Fruit fly (Drosophila melanogaster) whole organism, embryonic: ENCODE measurements around the gene CG5986.

Experiments used
- BtbVII ChIP-seq: fragments of 200-800 bp; sonication (Bioruptor generic); optimal IDR thresholded peaks from 3 replicates; lab custom pipeline; 2017; ENCODE audit warnings: missing biosample characterization, mild to moderate bottlenecking, missing genetic modification characterization
- CG11723 ChIP-seq: fragments of 200-800 bp; sonication (Bioruptor generic); optimal IDR thresholded peaks from 2 replicates; lab custom pipeline; 2017; ENCODE audit warnings: missing biosample characterization, mild to moderate bottlenecking, missing genetic modification characterization
- CG13296 ChIP-seq: fragments of 200-800 bp; sonication (Bioruptor generic); optimal IDR thresholded peaks from 3 replicates; lab custom pipeline; 2018; ENCODE audit warnings: missing biosample characterization, mild to moderate bottlenecking, missing genetic modification characterization
- CG13624 ChIP-seq: fragments of 200-800 bp; sonication (Bioruptor generic); optimal IDR thresholded peaks from 2 replicates; lab custom pipeline; 2016; ENCODE audit warnings: missing biosample characterization, missing genetic modification characterization
- CG13894 ChIP-seq: fragments of 200-800 bp; sonication (Bioruptor generic); optimal IDR thresholded peaks from 3 replicates; lab custom pipeline; 2018; ENCODE audit warnings: missing biosample characterization, mild to moderate bottlenecking, missing genetic modification characterization, moderate library complexity
- CG14441 ChIP-seq: fragments of 200-800 bp; sonication (Bioruptor generic); IDR thresholded peaks from 2 replicates; pipeline ENCODE4 v1.3.6; 2022; ENCODE audit warnings: missing biosample characterization, missing genetic modification characterization
- CG14710 ChIP-seq: fragments of 200-800 bp; sonication (Bioruptor generic); optimal IDR thresholded peaks from 3 replicates; lab custom pipeline; 2019; ENCODE audit warnings: missing biosample characterization, mild to moderate bottlenecking, missing genetic modification characterization, moderate library complexity
- CG1603 ChIP-seq: fragments of 200-800 bp; sonication (Bioruptor generic); optimal IDR thresholded peaks from 2 replicates; lab custom pipeline; 2019; ENCODE audit warnings: missing biosample characterization, mild to moderate bottlenecking, missing genetic modification characterization, moderate library complexity
- CG17361 ChIP-seq: fragments of 200-800 bp; sonication (Bioruptor generic); IDR thresholded peaks from 3 replicates; pipeline ENCODE4 v1.3.6; 2022; ENCODE audit warnings: missing biosample characterization, missing genetic modification characterization
- CG17829 ChIP-seq: fragments of 200-800 bp; optimal IDR thresholded peaks from 2 replicates; lab custom pipeline; 2019; ENCODE audit warnings: missing biosample characterization, mild to moderate bottlenecking, missing genetic modification characterization, moderate library complexity
- CG18011 ChIP-seq: fragments of 200-800 bp; sonication (Bioruptor generic); optimal IDR thresholded peaks from 2 replicates; lab custom pipeline; 2017; ENCODE audit warnings: missing biosample characterization, missing genetic modification characterization, mild to moderate bottlenecking, moderate library complexity, missing genotype
- CG18619 ChIP-seq: fragments of 200-800 bp; sonication (Bioruptor generic); optimal IDR thresholded peaks from 3 replicates; lab custom pipeline; 2017; ENCODE audit warnings: missing biosample characterization, mild to moderate bottlenecking, missing genetic modification characterization
- CG2678 ChIP-seq: fragments of 200-800 bp; sonication (Bioruptor generic); optimal IDR thresholded peaks from 3 replicates; lab custom pipeline; 2019; ENCODE audit warnings: missing biosample characterization, mild to moderate bottlenecking, missing genetic modification characterization, moderate library complexity
- CG30403 ChIP-seq: fragments of 200-800 bp; sonication (Bioruptor generic); optimal IDR thresholded peaks from 3 replicates; lab custom pipeline; 2016; ENCODE audit warnings: missing biosample characterization, missing genetic modification characterization
- CG31224 ChIP-seq: fragments of 200-800 bp; sonication (Bioruptor generic); IDR thresholded peaks from 2 replicates; pipeline ENCODE4 v1.3.6; 2022; ENCODE audit warnings: missing biosample characterization, missing genetic modification characterization
- CG3163 ChIP-seq: fragments of 200-800 bp; sonication (Bioruptor generic); optimal IDR thresholded peaks from 3 replicates; lab custom pipeline; 2016; ENCODE audit warnings: missing biosample characterization, missing genetic modification characterization
- CG4707 ChIP-seq: fragments of 200-800 bp; sonication (Bioruptor generic); optimal IDR thresholded peaks from 2 replicates; lab custom pipeline; 2018; ENCODE audit warnings: missing biosample characterization, mild to moderate bottlenecking, missing genetic modification characterization, moderate library complexity
- CG5953 ChIP-seq: fragments of 200-800 bp; sonication (Bioruptor generic); IDR thresholded peaks from 2 replicates; pipeline ENCODE4 v1.3.6; 2022; ENCODE audit warnings: missing biosample characterization, missing genetic modification characterization
- CG8388 ChIP-seq: fragments of 200-800 bp; sonication (Bioruptor generic); optimal IDR thresholded peaks from 2 replicates; lab custom pipeline; 2019; ENCODE audit warnings: missing biosample characterization, mild to moderate bottlenecking, missing genetic modification characterization, moderate library complexity
- CG9215 ChIP-seq: fragments of 200-800 bp; sonication (Bioruptor generic); IDR thresholded peaks from 2 replicates; pipeline ENCODE4 v1.3.6; 2022; ENCODE audit warnings: missing biosample characterization, missing genetic modification characterization
- Deaf1 ChIP-seq: fragments of 200-800 bp; optimal IDR thresholded peaks from 3 replicates; lab custom pipeline; 2019; ENCODE audit warnings: missing biosample characterization, mild to moderate bottlenecking, missing genetic modification characterization, moderate library complexity
- Dp ChIP-seq: fragments of 200-800 bp; sonication (Bioruptor generic); optimal IDR thresholded peaks from 2 replicates; lab custom pipeline; 2018; ENCODE audit warnings: missing biosample characterization, mild to moderate bottlenecking, missing genetic modification characterization, moderate library complexity
- Dref ChIP-seq: fragments of 200-800 bp; sonication (Bioruptor generic); IDR thresholded peaks from 2 replicates; pipeline ENCODE4 v1.3.6; 2022; ENCODE audit warnings: missing biosample characterization, missing genetic modification characterization
- Gug ChIP-seq: fragments of 200-800 bp; sonication (Bioruptor generic); IDR thresholded peaks from 4 replicates; pipeline ENCODE4 v1.3.6; 2022; ENCODE audit warnings: missing biosample characterization, missing genetic modification characterization
- Hr3 ChIP-seq: fragments of 200-800 bp; sonication (Bioruptor generic); optimal IDR thresholded peaks from 3 replicates; lab custom pipeline; 2016; ENCODE audit warnings: missing biosample characterization, missing genetic modification characterization
- Scr ChIP-seq: fragments of 200-800 bp; sonication (Bioruptor generic); IDR thresholded peaks from 2 replicates; pipeline ENCODE4 v1.3.6; 2022; ENCODE audit warnings: missing biosample characterization, missing genetic modification characterization; ENCODE audit not compliant: partially characterized antibody
- Sry-β ChIP-seq: fragments of 200-800 bp; sonication (Bioruptor generic); optimal IDR thresholded peaks from 2 replicates; lab custom pipeline; 2018; ENCODE audit warnings: missing biosample characterization, mild to moderate bottlenecking, missing genetic modification characterization, moderate library complexity
- Sry-δ ChIP-seq: fragments of 200-800 bp; sonication (Bioruptor generic); optimal IDR thresholded peaks from 2 replicates; lab custom pipeline; 2016; ENCODE audit warnings: missing biosample characterization, missing genetic modification characterization
- YL-1 ChIP-seq: fragments of 200-800 bp; sonication (Bioruptor generic); optimal IDR thresholded peaks from 3 replicates; lab custom pipeline; 2017; ENCODE audit warnings: missing biosample characterization, mild to moderate bottlenecking, missing genetic modification characterization
- abd-A ChIP-seq: fragments of 200-800 bp; sonication (Bioruptor generic); optimal IDR thresholded peaks from 3 replicates; lab custom pipeline; 2019; ENCODE audit warnings: missing biosample characterization, mild to moderate bottlenecking, missing genetic modification characterization, moderate library complexity
- bowl ChIP-seq: fragments of 200-800 bp; sonication (Bioruptor generic); IDR thresholded peaks from 2 replicates; pipeline ENCODE4 v1.3.6; 2022; ENCODE audit warnings: missing biosample characterization, missing genetic modification characterization
- crp ChIP-seq, 2 experiments: fragments of 200-800 bp; sonication (Bioruptor generic); optimal IDR thresholded peaks; 2 replicates in 1 of 2; 3 replicates in 1 of 2; lab custom pipeline; 2017; ENCODE audit warnings: missing biosample characterization in 2 of 2, missing genetic modification characterization in 2 of 2, mild to moderate bottlenecking in 1 of 2, moderate library complexity in 1 of 2
- gcm ChIP-seq: fragments of 200-800 bp; sonication (Bioruptor generic); optimal IDR thresholded peaks from 2 replicates; lab custom pipeline; 2019; ENCODE audit warnings: missing biosample characterization, mild to moderate bottlenecking, missing genetic modification characterization, moderate library complexity
- gt ChIP-seq: fragments of 200-800 bp; sonication (Bioruptor generic); IDR thresholded peaks from 2 replicates; pipeline ENCODE4 v1.3.6; 2022; ENCODE audit warnings: missing biosample characterization, missing genetic modification characterization
- hkb ChIP-seq, 2 experiments: fragments of 200-800 bp in 1 of 2; fragments of >200 bp in 1 of 2; sonication (Bioruptor generic) in 1 of 2; IDR thresholded peaks in 1 of 2; optimal IDR thresholded peaks in 1 of 2; 2 replicates each; pipeline versions ENCODE4 v1.3.6 to Lab custom; 2017 to 2022; ENCODE audit warnings: missing biosample characterization in 1 of 2, missing genetic modification characterization in 1 of 2
- knrl ChIP-seq: fragments of 200-800 bp; sonication (Bioruptor generic); IDR thresholded peaks from 3 replicates; pipeline ENCODE4 v1.3.6; 2022; ENCODE audit warnings: missing biosample characterization, missing genetic modification characterization; ENCODE audit not compliant: partially characterized antibody
- oc ChIP-seq: fragments of 200-800 bp; sonication (Bioruptor generic); optimal IDR thresholded peaks from 2 replicates; lab custom pipeline; 2018; ENCODE audit warnings: missing biosample characterization, mild to moderate bottlenecking, missing genetic modification characterization, moderate library complexity
- otp ChIP-seq: fragments of 200-800 bp; sonication (Bioruptor generic); IDR thresholded peaks from 3 replicates; pipeline ENCODE4, ENCODE4 v1.3.6; 2022; ENCODE audit warnings: missing biosample characterization, missing genetic modification characterization
- row ChIP-seq: fragments of 200-800 bp; sonication (Bioruptor generic); IDR thresholded peaks from 3 replicates; pipeline ENCODE4 v1.3.6; 2022; ENCODE audit warnings: missing biosample characterization, missing genetic modification characterization
- sc ChIP-seq, 3 experiments: fragments of >200 bp in 2 of 3; fragments of 200-800 bp in 1 of 3; sonication (Bioruptor generic) in 1 of 3; optimal IDR thresholded peaks; 2 replicates in 2 of 3; 3 replicates in 1 of 3; lab custom pipeline; 2017; ENCODE audit warnings: mild to moderate bottlenecking in 1 of 3, missing biosample characterization in 1 of 3, missing genetic modification characterization in 1 of 3, missing genetic modification reagents in 1 of 3
- scrt ChIP-seq: fragments of 200-800 bp; sonication (Bioruptor generic); optimal IDR thresholded peaks from 2 replicates; lab custom pipeline; 2018; ENCODE audit warnings: missing biosample characterization, mild to moderate bottlenecking, missing genetic modification characterization, moderate library complexity
- shn ChIP-seq: fragments of 200-800 bp; sonication (Bioruptor generic); optimal IDR thresholded peaks from 3 replicates; lab custom pipeline; 2016; ENCODE audit warnings: missing biosample characterization, missing genetic modification characterization
- slp2 ChIP-seq: fragments of 200-800 bp; sonication (Bioruptor generic); optimal IDR thresholded peaks from 2 replicates; lab custom pipeline; 2016; ENCODE audit warnings: missing biosample characterization, missing genetic modification characterization
- sug ChIP-seq: fragments of 200-800 bp; optimal IDR thresholded peaks from 2 replicates; lab custom pipeline; 2019; ENCODE audit warnings: missing biosample characterization, mild to moderate bottlenecking, missing genetic modification characterization, moderate library complexity
- tap ChIP-seq: fragments of 200-800 bp; optimal IDR thresholded peaks from 3 replicates; lab custom pipeline; 2019; ENCODE audit warnings: missing biosample characterization, mild to moderate bottlenecking, missing genetic modification characterization, moderate library complexity
- usp ChIP-seq: fragments of >200 bp; optimal IDR thresholded peaks from 2 replicates; lab custom pipeline; 2017; ENCODE audit warnings: missing biosample characterization, missing genetic modification characterization
- wor ChIP-seq: fragments of 200-800 bp; sonication (Bioruptor generic); IDR thresholded peaks from 2 replicates; pipeline ENCODE4 v1.3.6; 2022; ENCODE audit warnings: missing biosample characterization, missing genetic modification characterization

Gene CG5986

dm6 chr3R:24050690-24051440 is 3.3 kb downstream of the CG5986 start, which contains the start of the genes Atg6 and Pisd (continued):
- TF ChIP-seq CG18619 (GFP tag; lab: Kevin White, UChicago) (no peak), CG13296 (peak; percentile 37), sug (tag; lab: Kevin White, UChicago) (peak; percentile 81), hkb (optimal IDR thresholded peaks at IDR 0.05; lab: Kevin White, UChicago) (no peak), hkb (GFP tag; IDR thresholded peaks at IDR 0.05; lab: Robert Waterston, UW) (peak; percentile 32; the same call in 1 of the 2 replicates), CG31224 (GFP tag; lab: Robert Waterston, UW) (0 out of 2 replicates have a peak, but pooled peaks have one; percentile 15), crp (GFP tag; optimal IDR thresholded peaks at IDR 0.05; lab: Kevin White, UChicago) (peak; percentile 46 to 94), usp (no peak), Scr (GFP tag; lab: Robert Waterston, UW) (0 out of 2 replicates have a peak, but pooled peaks have one; percentile 35), CG8388 (peak; percentile 23), gt (no peak), otp (peak; percentile 52; the same call in 1 of the 3 replicates), CG14710 (tag; lab: Kevin White, UChicago) (peak; percentile 48), oc (peak; percentile 77), row (GFP tag; lab: Robert Waterston, UW) (peak; percentile 68), Gug (GFP tag; lab: Robert Waterston, UW) (no peak; the same call in 3 of the 4 replicates), BtbVII (GFP tag; lab: Kevin White, UChicago) (peak; percentile 26), CG17361 (GFP tag; lab: Robert Waterston, UW) (peak; percentile 47; the same call in 2 of the 3 replicates), abd-A (tag; lab: Kevin White, UChicago) (peak; percentile 99), slp2 (no peak), CG4707 (no peak), knrl (GFP tag; lab: Robert Waterston, UW) (no peak), scrt (GFP tag; lab: Kevin White, UChicago) (peak; percentile 30), CG17829 (tag; lab: Kevin White, UChicago) (peak; percentile 50), Dp (peak; percentile 18), YL-1 (peak; percentile 86), CG18011 (GFP tag; lab: Kevin White, UChicago) (peak; percentile 27), gcm (GFP tag; lab: Kevin White, UChicago) (no peak), wor (GFP tag; lab: Robert Waterston, UW) (no peak), Deaf1 (tag; lab: Kevin White, UChicago) (peak; percentile 8), CG2678 (peak; percentile 37), CG5953 (GFP tag; lab: Robert Waterston, UW) (peak; percentile 26; the same call in 1 of the 2 replicates), CG1603 (tag; lab: Kevin White, UChicago) (peak; percentile 67), CG3163 (GFP tag; lab: Kevin White, UChicago) (no peak), CG9215 (GFP tag; lab: Robert Waterston, UW) (peak; percentile 50; the same call in 1 of the 2 replicates), CG30403 (GFP tag; lab: Kevin White, UChicago) (peak; percentile 30), CG14441 (GFP tag; lab: Robert Waterston, UW) (peak; percentile 28; the same call in 1 of the 2 replicates), shn (peak; percentile 0), bowl (GFP tag; lab: Robert Waterston, UW) (no peak), Sry-β (GFP tag; lab: Kevin White, UChicago) (peak; percentile 88), tap (tag; lab: Kevin White, UChicago) (peak; percentile 12), sc (optimal IDR thresholded peaks at IDR 0.05; lab: Kevin White, UChicago) (no peak), sc (GFP tag; optimal IDR thresholded peaks at IDR 0.05; lab: Kevin White, UChicago) (no peak), Dref (peak; percentile 38; the same call in 1 of the 2 replicates), CG13894 (peak; percentile 82), CG11723 (GFP tag; lab: Kevin White, UChicago) (no peak), Hr3 (GFP tag; lab: Kevin White, UChicago) (no peak), CG13624 (GFP tag; lab: Kevin White, UChicago) (peak; percentile 96), Sry-δ (peak; percentile 54)
